Worm (Caenorhabditis elegans) whole organism, L4 larva: ENCODE data around the gene F59A1.12.
A peak's percentile ranks its signal among the peaks of the same experiment; 100 is the strongest.

Experiments used
- F10B5.3 ChIP-seq: sonication (generic microtip); optimal IDR thresholded peaks from 2 replicates; lab custom pipeline; 2016; ENCODE audit warnings: mild to moderate bottlenecking, missing genetic modification characterization, missing compliant biosample characterization
- F37D6.2 ChIP-seq: sonication (generic microtip); optimal IDR thresholded peaks from 2 replicates; lab custom pipeline; 2016; ENCODE audit warnings: mild to moderate bottlenecking, missing genetic modification characterization, missing compliant biosample characterization
- F49E8.2 ChIP-seq: sonication (generic microtip); optimal IDR thresholded peaks from 2 replicates; lab custom pipeline; 2016; ENCODE audit warnings: missing compliant biosample characterization, mild to moderate bottlenecking, missing genetic modification characterization, borderline replicate concordance
- Y5F2A.4 ChIP-seq: fragments of 200-800 bp; sonication (Bioruptor generic); optimal IDR thresholded peaks from 2 replicates; lab custom pipeline; 2018; ENCODE audit warnings: mild to moderate bottlenecking, missing genetic modification characterization, missing compliant biosample characterization
- Y75B8A.6 ChIP-seq: fragments of 200-800 bp; sonication (Bioruptor generic); IDR thresholded peaks from 2 replicates; pipeline ENCODE4 v1.3.6; 2022; ENCODE audit warnings: missing genetic modification reagents, missing genetic modification characterization, missing compliant biosample characterization
- aha-1 ChIP-seq: fragments of 150-350 bp; peaks from one replicate; lab custom pipeline; 2014; ENCODE audit warnings: missing biosample characterization, missing genetic modification characterization
- aly-2 ChIP-seq: sonication (generic microtip); optimal IDR thresholded peaks from 2 replicates; lab custom pipeline; 2018; ENCODE audit warnings: missing biosample characterization, missing genetic modification characterization
- attf-4 ChIP-seq: sonication (generic microtip); optimal IDR thresholded peaks from 3 replicates; lab custom pipeline; 2017; ENCODE audit warnings: missing biosample characterization, missing genetic modification characterization
- ceh-62 ChIP-seq: sonication (generic microtip); optimal IDR thresholded peaks from 2 replicates; lab custom pipeline; 2017; ENCODE audit warnings: missing biosample characterization, missing genetic modification characterization
- ces-1 ChIP-seq: fragments of 150-350 bp; sonication (generic microtip); optimal IDR thresholded peaks from 4 replicates; lab custom pipeline; 2014; ENCODE audit warnings: missing biosample characterization, missing genetic modification reagents, missing genetic modification characterization
- cey-2 ChIP-seq: sonication (generic microtip); optimal IDR thresholded peaks from 3 replicates; lab custom pipeline; 2017; ENCODE audit warnings: missing genetic modification characterization, mild to moderate bottlenecking, missing compliant biosample characterization, antibody characterized with exemption, borderline replicate concordance; ENCODE audit not compliant: insufficient read depth
- daf-19 ChIP-seq: fragments of 200-800 bp; sonication (Bioruptor generic); conservative IDR thresholded peaks from 2 replicates; pipeline ENCODE4 v1.3.6; 2022; ENCODE audit warnings: missing genetic modification characterization, missing compliant biosample characterization
- daf-8 ChIP-seq: fragments of 200-800 bp; sonication (Bioruptor generic); IDR thresholded peaks from 2 replicates; pipeline ENCODE4 v1.3.6; 2022; ENCODE audit warnings: missing genetic modification characterization, missing compliant biosample characterization
- dmd-8 ChIP-seq: fragments of 200-800 bp; sonication (Bioruptor generic); IDR thresholded peaks from 2 replicates; pipeline ENCODE4 v1.3.6; 2022; ENCODE audit warnings: missing genetic modification characterization, missing compliant biosample characterization
- dpl-1 ChIP-seq: fragments of 150-350 bp; optimal IDR thresholded peaks from 2 replicates; lab custom pipeline; 2014; ENCODE audit warnings: missing biosample characterization, missing genetic modification reagents, missing genetic modification characterization
- dve-1 ChIP-seq: sonication (generic microtip); optimal IDR thresholded peaks from 2 replicates; lab custom pipeline; 2017; ENCODE audit warnings: antibody characterized with exemption, mild to moderate bottlenecking, missing genetic modification characterization, missing compliant biosample characterization; ENCODE audit not compliant: insufficient read depth
- egl-27 ChIP-seq: sonication (generic microtip); optimal IDR thresholded peaks from 3 replicates; lab custom pipeline; 2017; ENCODE audit warnings: missing biosample characterization, missing genetic modification reagents, missing genetic modification characterization
- hlh-11 ChIP-seq: fragments of 200-800 bp; sonication (Bioruptor generic); optimal IDR thresholded peaks from 2 replicates; lab custom pipeline; 2018; ENCODE audit warnings: mild to moderate bottlenecking, missing genetic modification characterization, missing compliant biosample characterization
- lir-3 ChIP-seq: sonication (generic microtip); optimal IDR thresholded peaks from 2 replicates; lab custom pipeline; 2016; ENCODE audit warnings: mild to moderate bottlenecking, missing genetic modification characterization, missing compliant biosample characterization
- madf-9 ChIP-seq: fragments of 200-800 bp; sonication (Bioruptor generic); conservative IDR thresholded peaks from 2 replicates; pipeline ENCODE4 v1.3.6; 2022; ENCODE audit warnings: missing genetic modification reagents, missing genetic modification characterization, missing compliant biosample characterization
- mdl-1 ChIP-seq, 2 experiments: fragments of 150-350 bp in 1 of 2; sonication (generic microtip) in 1 of 2; optimal IDR thresholded peaks; 2 replicates each; lab custom pipeline; 2014 to 2017; ENCODE audit warnings: missing biosample characterization in 2 of 2, missing genetic modification characterization in 2 of 2
- mxl-3 ChIP-seq: fragments of 200-800 bp; sonication (Bioruptor generic); optimal IDR thresholded peaks from 2 replicates; lab custom pipeline; 2018; ENCODE audit warnings: mild to moderate bottlenecking, missing genetic modification characterization, missing compliant biosample characterization
- nhr-10 ChIP-seq: fragments of 150-350 bp; optimal IDR thresholded peaks from 2 replicates; lab custom pipeline; 2014; ENCODE audit warnings: missing biosample characterization, missing genetic modification characterization
- nhr-102 ChIP-seq: sonication (generic microtip); optimal IDR thresholded peaks from 2 replicates; lab custom pipeline; 2016; ENCODE audit warnings: mild to moderate bottlenecking, missing genetic modification characterization, moderate library complexity, missing compliant biosample characterization
- nhr-28 ChIP-seq: fragments of 150-350 bp; optimal IDR thresholded peaks from 2 replicates; lab custom pipeline; 2014; ENCODE audit warnings: missing biosample characterization, missing genetic modification characterization
- nhr-48 ChIP-seq: sonication (generic microtip); optimal IDR thresholded peaks from 2 replicates; lab custom pipeline; 2016; ENCODE audit warnings: mild to moderate bottlenecking, missing genetic modification characterization, missing compliant biosample characterization
- php-3 ChIP-seq: fragments of 200-800 bp; sonication (Bioruptor generic); IDR thresholded peaks from 2 replicates; pipeline ENCODE4 v1.3.6; 2022; ENCODE audit warnings: missing genetic modification reagents, missing genetic modification characterization, missing compliant biosample characterization
- pqm-1 ChIP-seq: sonication (generic microtip); optimal IDR thresholded peaks from 2 replicates; lab custom pipeline; 2017; ENCODE audit warnings: missing biosample characterization, missing genetic modification characterization
- sdz-12 ChIP-seq: fragments of 200-800 bp; sonication (Bioruptor generic); optimal IDR thresholded peaks from 2 replicates; lab custom pipeline; 2018; ENCODE audit warnings: mild to moderate bottlenecking, missing genetic modification characterization, missing compliant biosample characterization
- snpc-4 ChIP-seq: fragments of 150-350 bp; optimal IDR thresholded peaks from 2 replicates; lab custom pipeline; 2014; ENCODE audit warnings: missing biosample characterization, missing genetic modification characterization
- tag-97 ChIP-seq: fragments of 200-800 bp; sonication (Bioruptor generic); IDR thresholded peaks from 2 replicates; pipeline ENCODE4 v1.3.6; 2022; ENCODE audit warnings: missing genetic modification characterization, missing compliant biosample characterization
- tra-1 ChIP-seq: fragments of 200-800 bp; sonication (Bioruptor generic); IDR thresholded peaks from 2 replicates; pipeline ENCODE4 v1.3.6; 2022; ENCODE audit warnings: missing genetic modification reagents, missing genetic modification characterization, missing compliant biosample characterization
- zag-1 ChIP-seq: fragments of 150-350 bp; optimal IDR thresholded peaks from 2 replicates; lab custom pipeline; 2014; ENCODE audit warnings: missing biosample characterization, missing genetic modification characterization
- zfp-2 ChIP-seq: sonication (generic microtip); optimal IDR thresholded peaks from 2 replicates; lab custom pipeline; 2016; ENCODE audit warnings: mild to moderate bottlenecking, missing genetic modification characterization, missing compliant biosample characterization

F59A1.12 gene

DNA sequence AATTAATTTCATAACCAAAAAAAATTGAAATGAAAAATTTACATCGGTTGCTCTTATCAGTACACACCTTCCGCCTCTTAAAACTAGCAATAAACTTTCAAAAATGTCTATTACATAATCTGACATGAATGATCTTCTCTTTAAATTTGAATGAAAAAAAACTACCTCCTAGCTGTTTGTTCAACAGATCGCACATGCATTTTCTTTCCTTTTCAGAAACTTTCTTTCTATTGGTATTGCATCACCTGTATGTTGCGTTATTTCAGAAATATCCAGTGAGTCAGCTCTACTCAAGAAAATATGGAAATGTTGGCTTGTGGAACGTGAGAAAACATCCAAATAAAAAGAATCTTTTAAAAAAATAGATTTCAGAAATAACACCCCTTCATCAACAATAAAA, 44.3 kb downstream of the F59A1.12 start, which contains the start of gene F57G4.1:
F57G4.1 (plus strand) TSS at position 301 of the 400 bp plus-strand sequence.
- TF ChIP-seq nhr-48 (tag; lab: Kevin White, UChicago) (no peak), daf-8 (no peak), aha-1 (tag; lab: Kevin White, UChicago) (no peak), ceh-62 (no peak), Y75B8A.6 (GFP tag; lab: Robert Waterston, UW) (no peak), F10B5.3 (tag; lab: Kevin White, UChicago) (no peak), sdz-12 (GFP tag; lab: Kevin White, UChicago) (no peak), nhr-10 (no peak), nhr-102 (tag; lab: Kevin White, UChicago) (no peak), daf-19 (no peak), hlh-11 (tag; lab: Kevin White, UChicago) (no peak), tra-1 (GFP tag; lab: Robert Waterston, UW) (no peak), Y5F2A.4 (GFP tag; lab: Kevin White, UChicago) (no peak), snpc-4 (tag; lab: Kevin White, UChicago) (no peak), egl-27 (tag; lab: Kevin White, UChicago) (no peak)
- TF ChIP-seq, all 104 proteins: peak for 0

DNA sequence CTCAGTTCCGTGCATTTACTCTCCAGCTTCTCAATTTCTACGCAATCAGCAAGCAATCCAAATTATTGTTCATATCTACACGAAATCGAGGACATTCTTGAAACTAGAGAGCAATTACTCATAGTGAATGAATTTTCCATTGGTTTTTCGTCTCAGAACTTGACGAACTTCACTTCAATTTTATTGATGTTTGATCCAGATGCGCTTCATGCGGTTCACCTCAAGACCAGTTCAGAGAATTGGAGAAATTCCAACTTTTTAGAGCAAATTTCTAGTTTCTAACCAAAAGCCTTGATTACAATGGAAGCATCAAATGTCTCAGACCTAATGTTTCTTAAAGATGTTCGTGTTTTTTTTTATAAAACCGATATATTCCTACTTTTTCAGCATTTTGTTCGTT, 47.3 kb downstream of the F59A1.12 start, which contains the start of gene Y6G8.8:
Y6G8.8 (plus strand) TSS at position 301 of the 400 bp plus-strand sequence.
- TF ChIP-seq ceh-62, result no peak
- TF ChIP-seq dve-1, result no peak
- no peak for TF ChIP-seq snpc-4 (tag; lab: Kevin White, UChicago)
- no peak for TF ChIP-seq daf-19
- no peak for TF ChIP-seq zfp-2 (tag; lab: Kevin White, UChicago)
- TF ChIP-seq dmd-8 (GFP tag; lab: Robert Waterston, UW), result no peak
- TF ChIP-seq php-3 (GFP tag; lab: Robert Waterston, UW), result no peak
- no peak for TF ChIP-seq aly-2

DNA sequence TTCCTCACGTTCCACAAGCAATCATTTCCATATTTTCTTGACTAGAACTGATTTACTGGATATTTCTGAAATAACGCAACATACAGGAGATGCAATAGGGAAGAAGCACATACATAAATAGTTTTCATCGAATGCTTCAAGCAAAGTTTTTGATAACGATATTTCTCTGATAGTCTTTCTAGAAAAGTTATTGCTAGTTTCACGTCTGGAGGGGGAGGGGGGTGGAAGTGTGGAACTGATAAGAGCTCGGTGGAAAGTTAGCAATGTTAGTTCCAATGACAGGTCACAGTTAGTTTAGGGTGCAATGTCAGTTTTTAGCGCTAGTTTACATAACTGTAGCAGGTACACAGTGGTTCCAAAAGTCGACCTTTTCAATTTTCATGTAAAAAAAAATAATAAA, 50.8 kb downstream of the F59A1.12 start, which contains the start of gene Y6G8.6:
Y6G8.6 (minus strand) TSS at position 98 of the 400 bp plus-strand sequence.
- 0 out of 2 replicates have a peak, but pooled peaks have one; percentile 42 for TF ChIP-seq php-3 (GFP tag; lab: Robert Waterston, UW)
- TF ChIP-seq mxl-3, result no peak
- no peak for TF ChIP-seq ces-1 (GFP tag; lab: Kevin White, UChicago)
- TF ChIP-seq pqm-1 (tag; lab: Kevin White, UChicago), result peak; percentile 51
- no peak for TF ChIP-seq attf-4 (tag; lab: Kevin White, UChicago)
- TF ChIP-seq F49E8.2 (tag; lab: Kevin White, UChicago), result no peak
- TF ChIP-seq nhr-28 (tag; lab: Kevin White, UChicago), result peak; percentile 53
- TF ChIP-seq mdl-1 (tag; optimal IDR thresholded peaks at IDR 0.05; lab: Kevin White, UChicago), result no peak
- TF ChIP-seq tra-1 (GFP tag; lab: Robert Waterston, UW), result no peak
- TF ChIP-seq dmd-8 (GFP tag; lab: Robert Waterston, UW), result no peak
- TF ChIP-seq F37D6.2 (tag; lab: Kevin White, UChicago), result no peak
- no peak for TF ChIP-seq tag-97 (GFP tag; lab: Robert Waterston, UW)
- TF ChIP-seq daf-8, result no peak
- no peak for TF ChIP-seq zag-1 (tag; lab: Kevin White, UChicago)
- no peak for TF ChIP-seq cey-2 (tag; lab: Kevin White, UChicago)
- TF ChIP-seq madf-9 (GFP tag; lab: Robert Waterston, UW), result no peak
- no peak for TF ChIP-seq dpl-1 (GFP tag; lab: Kevin White, UChicago)
- no peak for TF ChIP-seq lir-3
